Fruit fly (Drosophila melanogaster): Measurements from ENCODE around the gene CG7133.

The CG7133 gene

DNA sequence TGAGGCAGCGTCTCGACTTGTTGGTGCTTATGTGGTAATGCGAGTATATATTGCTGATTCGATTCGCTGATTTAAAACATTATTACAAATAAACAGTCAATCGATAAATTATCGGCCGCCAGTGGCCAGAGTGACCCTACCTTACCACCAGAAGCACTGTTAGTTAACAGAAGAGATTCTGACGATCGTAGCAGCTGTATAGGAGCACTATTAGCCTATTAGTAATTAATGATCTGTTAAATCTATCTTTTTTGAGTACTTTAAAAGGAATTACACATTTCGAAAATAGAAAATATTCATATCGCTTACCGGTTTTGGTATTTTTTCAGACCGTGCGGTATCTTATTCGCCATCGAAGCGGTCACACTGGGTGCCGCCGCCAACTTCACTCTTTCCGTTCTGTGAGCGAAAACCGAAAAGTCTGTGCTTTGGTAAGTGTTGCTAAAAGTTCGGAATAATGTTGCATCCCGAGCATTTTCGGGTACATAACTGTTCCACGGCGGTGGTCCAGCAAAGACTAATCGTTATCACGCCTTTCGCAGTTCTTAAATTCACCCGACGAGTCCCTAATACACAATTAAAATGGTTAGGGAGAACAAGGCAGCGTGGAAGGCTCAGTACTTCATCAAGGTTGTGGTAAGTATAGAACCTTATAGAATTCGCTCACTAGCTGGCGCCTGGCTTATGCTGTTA lies 1.5 kb upstream of the CG7133 start, which contains the start of the genes CG7130 and RpLP0 (continued):
- TF ChIP-seq pita (GFP tag; optimal IDR thresholded peaks at IDR 0.05) (no peak), CG12104 (GFP tag; optimal IDR thresholded peaks at IDR 0.05) (peak; percentile 96), Fer2 (tag; optimal IDR thresholded peaks at IDR 0.05) (peak; percentile 83), CG9876 (GFP tag; optimal IDR thresholded peaks at IDR 0.05) (peak; percentile 94), CG7987 (GFP tag; optimal IDR thresholded peaks at IDR 0.05) (peak; percentile 98), fd64A (GFP tag; optimal IDR thresholded peaks at IDR 0.05) (peak; percentile 92), CG33213 (GFP tag; optimal IDR thresholded peaks at IDR 0.05) (peak; percentile 96), gce (GFP tag; IDR thresholded peaks at IDR 0.05) (peak; percentile 89), B-H2 (GFP tag; optimal IDR thresholded peaks at IDR 0.05) (peak; percentile 96), Fer3 (tag; optimal IDR thresholded peaks at IDR 0.05) (peak; percentile 93), CG3847 (GFP tag; IDR thresholded peaks at IDR 0.05) (peak; percentile 86), CG18764 (GFP tag; optimal IDR thresholded peaks at IDR 0.05) (peak; percentile 86), chn (GFP tag; optimal IDR thresholded peaks at IDR 0.05) (peak; percentile 89), cas (GFP tag; IDR thresholded peaks at IDR 0.05) (peak; percentile 74; the same call in 1 of the 2 replicates), Oli (tag; optimal IDR thresholded peaks at IDR 0.05) (peak; percentile 81), CG10979 (tag; optimal IDR thresholded peaks at IDR 0.05) (peak; percentile 82), NK7.1 (GFP tag; optimal IDR thresholded peaks at IDR 0.05) (peak; percentile 94), CG14710 (tag; optimal IDR thresholded peaks at IDR 0.05) (peak; percentile 95), Fer1 (GFP tag; optimal IDR thresholded peaks at IDR 0.05) (peak; percentile 96), slp2 (GFP tag; optimal IDR thresholded peaks at IDR 0.05) (peak; percentile 90), nom (GFP tag; optimal IDR thresholded peaks at IDR 0.05) (peak; percentile 86), insv (GFP tag; optimal IDR thresholded peaks at IDR 0.05) (peak in 1 of 2 experiments; percentile 77), Chrac-16 (GFP tag; optimal IDR thresholded peaks at IDR 0.05) (peak; percentile 62), CG10366 (GFP tag; IDR thresholded peaks at IDR 0.05) (peak; percentile 81), sqz (GFP tag; optimal IDR thresholded peaks at IDR 0.05) (peak; percentile 87), Atf3 (GFP tag; optimal IDR thresholded peaks at IDR 0.05) (peak; percentile 87), croc (GFP tag; conservative IDR thresholded peaks at IDR 0.05) (peak; percentile 72), NC2α (GFP tag; optimal IDR thresholded peaks at IDR 0.05) (peak; percentile 90), CG9609 (GFP tag; optimal IDR thresholded peaks at IDR 0.05) (peak; percentile 88), Mrtf (GFP tag; IDR thresholded peaks at IDR 0.05) (peak; percentile 64; the same call in 1 of the 3 replicates), GATAe (GFP tag; conservative IDR thresholded peaks at IDR 0.05) (no peak), Usf (GFP tag; optimal IDR thresholded peaks at IDR 0.05) (peak; percentile 84), Dll (GFP tag; IDR thresholded peaks at IDR 0.05; ENCODE audit: partially characterized antibody) (peak; percentile 71; the same call in 3 of the 4 replicates), Side (GFP tag; optimal IDR thresholded peaks at IDR 0.05) (peak; percentile 94), CG4404 (GFP tag; IDR thresholded peaks at IDR 0.05) (0 out of 2 replicates have a peak, but pooled peaks have one; percentile 26), row (GFP tag; IDR thresholded peaks at IDR 0.05) (peak; percentile 57), Bteb2 (GFP tag; optimal IDR thresholded peaks at IDR 0.05) (peak; percentile 90), Hr3 (GFP tag; optimal IDR thresholded peaks at IDR 0.05) (peak; percentile 71), scrt (GFP tag; optimal IDR thresholded peaks at IDR 0.05) (peak; percentile 87), tx (GFP tag; optimal IDR thresholded peaks at IDR 0.05) (peak; percentile 80), CG8765 (GFP tag; IDR thresholded peaks at IDR 0.05) (peak; percentile 46; the same call in 1 of the 2 replicates), sima (GFP tag; optimal IDR thresholded peaks at IDR 0.05) (peak; percentile 87), crc (GFP tag; optimal IDR thresholded peaks at IDR 0.05) (peak; percentile 90), CG31388 (GFP tag; optimal IDR thresholded peaks at IDR 0.05) (peak; percentile 67), ro (GFP tag; IDR thresholded peaks at IDR 0.05) (peak; percentile 11; the same call in 1 of the 2 replicates), Hr78 (GFP tag; optimal IDR thresholded peaks at IDR 0.05) (peak in 1 of 2 experiments; percentile 49), CG7357 (GFP tag; IDR thresholded peaks at IDR 0.05) (no peak), Ets65A (GFP tag) (peak; percentile 99), CG8478 (optimal IDR thresholded peaks at IDR 0.05) (no peak), Asciz (GFP tag; optimal IDR thresholded peaks at IDR 0.05) (peak; percentile 92)

All from whole organism, embryonic.